Fruit fly (Drosophila melanogaster): ENCODE data around the gene CG14795.
A peak's percentile ranks its signal among the peaks of the same experiment; 100 is the strongest.

The CG14795 gene

dm6 chrX:1480426-1480825 is 32.2 kb downstream of the CG14795 start:
- TF ChIP-seq Rel (GFP tag; optimal IDR thresholded peaks at IDR 0.05) (no peak), Rel (tag; optimal IDR thresholded peaks at IDR 0.05) (peak; percentile 33), OdsH (GFP tag; optimal IDR thresholded peaks at IDR 0.05) (no peak)

- no peak for TF ChIP-seq OdsH (GFP tag; optimal IDR thresholded peaks at IDR 0.05)
- no peak for TF ChIP-seq sage (GFP tag; optimal IDR thresholded peaks at IDR 0.05)
- peak; percentile 42 for TF ChIP-seq rgr (GFP tag; optimal IDR thresholded peaks at IDR 0.05)
- TF ChIP-seq br (GFP tag; optimal IDR thresholded peaks at IDR 0.05): peak; percentile 23
- no peak for TF ChIP-seq tai (GFP tag; optimal IDR thresholded peaks at IDR 0.05)
- no peak for TF ChIP-seq usp (GFP tag; optimal IDR thresholded peaks at IDR 0.05)
- TF ChIP-seq psq (GFP tag; optimal IDR thresholded peaks at IDR 0.05): no peak
- peak; percentile 21 for TF ChIP-seq h (GFP tag; optimal IDR thresholded peaks at IDR 0.05)
- no peak for TF ChIP-seq CG32264 (GFP tag; optimal IDR thresholded peaks at IDR 0.05)
- TF ChIP-seq pan (optimal IDR thresholded peaks at IDR 0.05): no peak
- TF ChIP-seq Hr83 (GFP tag; optimal IDR thresholded peaks at IDR 0.05; ENCODE audit: poor library complexity, severe bottlenecking): peak; percentile 9
- TF ChIP-seq N (GFP tag; optimal IDR thresholded peaks at IDR 0.05): no peak
- no peak for TF ChIP-seq dsf (GFP tag; optimal IDR thresholded peaks at IDR 0.05; ENCODE audit: borderline replicate concordance)
- no peak for TF ChIP-seq sv (GFP tag; optimal IDR thresholded peaks at IDR 0.05)
- TF ChIP-seq ey (GFP tag; optimal IDR thresholded peaks at IDR 0.05): peak; percentile 31
- no peak for TF ChIP-seq Dif (GFP tag; optimal IDR thresholded peaks at IDR 0.05; ENCODE audit: partially characterized antibody)
- TF ChIP-seq foxo (GFP tag; optimal IDR thresholded peaks at IDR 0.05): peak in 1 of 2 experiments; percentile 57
- peak; percentile 28 for TF ChIP-seq Sp1 (GFP tag; optimal IDR thresholded peaks at IDR 0.05)
- TF ChIP-seq Jra (GFP tag; optimal IDR thresholded peaks at IDR 0.05): peak; percentile 13
- no peak for TF ChIP-seq Hr78 (GFP tag; optimal IDR thresholded peaks at IDR 0.05)
- no peak for TF ChIP-seq Vsx2 (GFP tag; optimal IDR thresholded peaks at IDR 0.05; ENCODE audit: partially characterized antibody)
- TF ChIP-seq Rel (GFP tag; optimal IDR thresholded peaks at IDR 0.05): no peak
- peak; percentile 31 for TF ChIP-seq Rel (tag; optimal IDR thresholded peaks at IDR 0.05)
- TF ChIP-seq Abd-B (GFP tag; optimal IDR thresholded peaks at IDR 0.05): no peak
- no peak for TF ChIP-seq dmrt93B (GFP tag; optimal IDR thresholded peaks at IDR 0.05)
- no peak for TF ChIP-seq Myc (optimal IDR thresholded peaks at IDR 0.05)
- TF ChIP-seq jim (GFP tag; optimal IDR thresholded peaks at IDR 0.05): no peak
- TF ChIP-seq Hnf4 (GFP tag; optimal IDR thresholded peaks at IDR 0.05): no peak
- peak; percentile 45 for TF ChIP-seq HLH106 (tag; optimal IDR thresholded peaks at IDR 0.05)
- peak; percentile 42 for TF ChIP-seq fru (GFP tag; optimal IDR thresholded peaks at IDR 0.05)
- no peak for TF ChIP-seq brk (GFP tag; optimal IDR thresholded peaks at IDR 0.05)
- no peak for TF ChIP-seq GATAd (GFP tag; optimal IDR thresholded peaks at IDR 0.05)
- TF ChIP-seq CG9705 (GFP tag; optimal IDR thresholded peaks at IDR 0.05): peak; percentile 29
These were observed 34.1 kb downstream of the CG14795 start, which contains the start of gene rush for dm6 chrX:1478276-1479122. rush (plus strand) TSS chrX:1478552.

dm6 chrX:1476848-1477247 is 35.8 kb downstream of the CG14795 start, which contains the start of the genes Rab27 and mei-38:
Rab27 (minus strand) TSS chrX:1476974.
mei-38 (plus strand) TSS chrX:1477063.
- TF ChIP-seq Abd-B (GFP tag; optimal IDR thresholded peaks at IDR 0.05): no peak
- TF ChIP-seq CG9705 (GFP tag; optimal IDR thresholded peaks at IDR 0.05): no peak
- TF ChIP-seq h (GFP tag; optimal IDR thresholded peaks at IDR 0.05): peak; percentile 50
- no peak for TF ChIP-seq Hr78 (GFP tag; optimal IDR thresholded peaks at IDR 0.05)
- TF ChIP-seq usp (GFP tag; optimal IDR thresholded peaks at IDR 0.05): no peak
- TF ChIP-seq br (GFP tag; optimal IDR thresholded peaks at IDR 0.05): peak; percentile 42
- no peak for TF ChIP-seq Jra (GFP tag; optimal IDR thresholded peaks at IDR 0.05)
- TF ChIP-seq psq (GFP tag; optimal IDR thresholded peaks at IDR 0.05): peak; percentile 3
- no peak for TF ChIP-seq tai (GFP tag; optimal IDR thresholded peaks at IDR 0.05)
- TF ChIP-seq N (GFP tag; optimal IDR thresholded peaks at IDR 0.05): no peak
- no peak for TF ChIP-seq lola (GFP tag; optimal IDR thresholded peaks at IDR 0.05)
- no peak for TF ChIP-seq dsf (GFP tag; optimal IDR thresholded peaks at IDR 0.05; ENCODE audit: borderline replicate concordance)
- no peak for TF ChIP-seq woc (GFP tag; optimal IDR thresholded peaks at IDR 0.05)
- no peak for TF ChIP-seq sv (GFP tag; optimal IDR thresholded peaks at IDR 0.05)
- peak; percentile 48 for TF ChIP-seq rgr (GFP tag; optimal IDR thresholded peaks at IDR 0.05)
- peak; percentile 43 for TF ChIP-seq Hr83 (GFP tag; optimal IDR thresholded peaks at IDR 0.05; ENCODE audit: poor library complexity, severe bottlenecking)
- TF ChIP-seq Mio (GFP tag; optimal IDR thresholded peaks at IDR 0.05): no peak
- peak; percentile 30 for TF ChIP-seq fru (GFP tag; optimal IDR thresholded peaks at IDR 0.05)
- TF ChIP-seq HLH106 (tag; optimal IDR thresholded peaks at IDR 0.05): no peak
- peak in 1 of 2 experiments; percentile 39 for TF ChIP-seq foxo (GFP tag; optimal IDR thresholded peaks at IDR 0.05)
- no peak for TF ChIP-seq Dfd (GFP tag; optimal IDR thresholded peaks at IDR 0.05)
- no peak for TF ChIP-seq CG32264 (GFP tag; optimal IDR thresholded peaks at IDR 0.05)
- TF ChIP-seq ey (GFP tag; optimal IDR thresholded peaks at IDR 0.05): no peak
- no peak for TF ChIP-seq pan (optimal IDR thresholded peaks at IDR 0.05)
- peak; percentile 17 for TF ChIP-seq Myc (optimal IDR thresholded peaks at IDR 0.05)
- no peak for TF ChIP-seq dmrt93B (GFP tag; optimal IDR thresholded peaks at IDR 0.05)
- no peak for TF ChIP-seq Rel (GFP tag; optimal IDR thresholded peaks at IDR 0.05)
- TF ChIP-seq Rel (tag; optimal IDR thresholded peaks at IDR 0.05): no peak
- TF ChIP-seq Hnf4 (GFP tag; optimal IDR thresholded peaks at IDR 0.05): no peak
- no peak for TF ChIP-seq jim (GFP tag; optimal IDR thresholded peaks at IDR 0.05)

All from whole organism, wandering third instar larva.